Fruit fly (Drosophila melanogaster): ENCODE measurements around the gene CG32445.

CG32445 gene

DNA sequence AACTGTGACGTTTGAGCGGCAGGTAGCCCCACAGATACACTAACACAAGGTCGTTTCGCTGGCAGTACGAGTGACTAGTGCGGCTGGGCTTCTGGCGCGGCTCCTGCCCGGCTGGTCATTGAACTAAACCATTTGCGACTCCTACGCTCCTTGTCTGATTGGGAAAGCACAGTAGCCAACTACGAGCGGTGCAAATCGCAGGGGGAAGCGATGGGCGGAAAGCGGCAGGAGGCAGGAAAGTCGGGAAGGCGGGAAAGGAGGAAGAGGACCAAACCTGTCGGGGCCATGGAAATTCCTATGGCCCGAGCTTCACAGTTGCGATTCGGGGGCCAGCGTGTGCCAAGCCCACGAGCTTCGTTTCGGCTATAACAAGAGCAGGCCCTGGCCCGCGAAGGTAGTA lies 5.0 kb downstream of the CG32445 start:
- TF ChIP-seq Hr39 (optimal IDR thresholded peaks at IDR 0.05) (peak; percentile 1), CG7786 (GFP tag; optimal IDR thresholded peaks at IDR 0.05) (no peak), Med (GFP tag) (peak; percentile 68)

DNA sequence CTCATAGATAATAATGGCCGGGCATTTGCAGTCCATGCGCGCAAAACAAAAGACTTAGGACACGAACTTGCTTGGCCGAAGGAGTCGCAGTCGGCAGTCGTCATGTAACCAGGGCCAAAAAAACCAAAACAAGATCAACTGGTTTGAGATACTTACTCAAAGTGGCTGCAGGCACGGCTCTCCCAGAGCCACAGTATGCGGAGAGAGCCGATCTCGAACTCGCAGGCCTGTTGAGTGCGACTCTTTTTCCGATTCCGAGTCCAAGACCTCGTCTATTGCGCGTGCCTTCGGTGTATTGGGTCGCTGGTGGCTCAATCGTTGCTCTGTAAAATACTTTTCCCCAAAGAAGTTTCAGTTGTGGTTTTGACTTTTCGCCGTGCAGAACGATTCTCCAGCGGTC lies 5.4 kb downstream of the CG32445 start, which contains the start of gene CG43980:
Gene CG43980, plus strand, starts transcription at position 352 of the 400 bp plus-strand sequence.
- no peak for TF ChIP-seq Asciz (GFP tag; optimal IDR thresholded peaks at IDR 0.05)
- TF ChIP-seq CG10431 (GFP tag; optimal IDR thresholded peaks at IDR 0.05): peak; percentile 18
- 0 out of 2 replicates have a peak, but pooled peaks have one; percentile 24 for TF ChIP-seq bbx (GFP tag; IDR thresholded peaks at IDR 0.05; ENCODE audit: partially characterized antibody)
- peak; percentile 5 for TF ChIP-seq sd (tag; optimal IDR thresholded peaks at IDR 0.05)
- TF ChIP-seq CG13894 (tag; optimal IDR thresholded peaks at IDR 0.05): peak; percentile 11
- no peak for TF ChIP-seq Optix (GFP tag; IDR thresholded peaks at IDR 0.05)
- TF ChIP-seq esg (GFP tag; conservative IDR thresholded peaks at IDR 0.05): no peak
- no peak for TF ChIP-seq CG33557 (GFP tag; optimal IDR thresholded peaks at IDR 0.05)
- TF ChIP-seq sens (GFP tag): peak; percentile 40
- peak; percentile 17; the same call in 1 of the 2 replicates for TF ChIP-seq CG13287 (GFP tag; IDR thresholded peaks at IDR 0.05; ENCODE audit: partially characterized antibody)
- TF ChIP-seq abd-A (tag; optimal IDR thresholded peaks at IDR 0.05): peak; percentile 21
- TF ChIP-seq z (GFP tag; IDR thresholded peaks at IDR 0.05): peak; percentile 94
- peak; percentile 5 for TF ChIP-seq kni (GFP tag; optimal IDR thresholded peaks at IDR 0.05)
- TF ChIP-seq CG11247 (GFP tag; IDR thresholded peaks at IDR 0.05): peak; percentile 59; the same call in 1 of the 2 replicates
- no peak for TF ChIP-seq CG2889 (GFP tag; IDR thresholded peaks at IDR 0.05)
- TF ChIP-seq gfzf (GFP tag; optimal IDR thresholded peaks at IDR 0.05): no peak
- peak; percentile 27; the same call in 1 of the 2 replicates for TF ChIP-seq Bgb (GFP tag; IDR thresholded peaks at IDR 0.05; ENCODE audit: partially characterized antibody)
- TF ChIP-seq danr (GFP tag; IDR thresholded peaks at IDR 0.05): no peak
- peak; percentile 5 for TF ChIP-seq yki (optimal IDR thresholded peaks at IDR 0.05)
- peak; percentile 18; the same call in 1 of the 2 replicates for TF ChIP-seq amos (GFP tag; IDR thresholded peaks at IDR 0.05; ENCODE audit: partially characterized antibody)
- TF ChIP-seq Deaf1 (tag; optimal IDR thresholded peaks at IDR 0.05): peak; percentile 79
- TF ChIP-seq Trl (optimal IDR thresholded peaks at IDR 0.05): peak; percentile 58 to 62
- no peak for TF ChIP-seq Trl (GFP tag; optimal IDR thresholded peaks at IDR 0.05)
- no peak for TF ChIP-seq hkb (optimal IDR thresholded peaks at IDR 0.05)
- TF ChIP-seq hkb (GFP tag; IDR thresholded peaks at IDR 0.05): 0 out of 2 replicates have a peak, but pooled peaks have one; percentile 33
- TF ChIP-seq CG12769 (tag; optimal IDR thresholded peaks at IDR 0.05): peak; percentile 34
- TF ChIP-seq en (GFP tag; optimal IDR thresholded peaks at IDR 0.05): no peak
- TF ChIP-seq chinmo (GFP tag; IDR thresholded peaks at IDR 0.05; ENCODE audit: partially characterized antibody): peak; percentile 72; the same call in 2 of the 4 replicates

DNA sequence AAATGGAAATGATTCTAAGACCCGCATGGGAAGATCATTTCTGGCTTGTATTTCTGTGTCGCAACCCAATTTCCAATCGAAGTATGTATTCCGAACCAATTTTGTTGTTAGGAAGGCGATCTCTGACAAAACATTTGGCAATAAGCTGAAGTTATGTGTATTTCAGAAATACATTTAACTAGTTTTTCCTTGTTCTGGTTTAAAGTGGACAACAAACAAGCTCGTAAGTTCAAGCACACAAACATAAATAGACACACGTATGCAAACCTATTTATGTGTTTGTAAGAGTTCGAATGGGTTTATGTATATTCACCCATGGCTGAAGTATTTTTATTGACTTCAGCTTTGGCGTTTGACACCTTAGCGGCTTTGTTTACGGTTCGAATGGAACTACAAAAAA lies 6.7 kb downstream of the CG32445 start:
- peak; percentile 59 for TF ChIP-seq abd-A (tag; optimal IDR thresholded peaks at IDR 0.05)
- peak; percentile 9 for TF ChIP-seq cg (GFP tag; optimal IDR thresholded peaks at IDR 0.05)
- TF ChIP-seq CG17829 (tag; optimal IDR thresholded peaks at IDR 0.05): no peak
- 0 out of 4 replicates have a peak, but pooled peaks have one; percentile 39 for TF ChIP-seq chinmo (GFP tag; IDR thresholded peaks at IDR 0.05; ENCODE audit: partially characterized antibody)
- peak; percentile 60 for TF ChIP-seq sd (tag; optimal IDR thresholded peaks at IDR 0.05)
- TF ChIP-seq gsb-n (tag; optimal IDR thresholded peaks at IDR 0.05): no peak
- TF ChIP-seq CG12769 (tag; optimal IDR thresholded peaks at IDR 0.05): peak; percentile 32
- TF ChIP-seq run (tag; optimal IDR thresholded peaks at IDR 0.05): no peak
- no peak for TF ChIP-seq Hand (GFP tag; optimal IDR thresholded peaks at IDR 0.05)

DNA sequence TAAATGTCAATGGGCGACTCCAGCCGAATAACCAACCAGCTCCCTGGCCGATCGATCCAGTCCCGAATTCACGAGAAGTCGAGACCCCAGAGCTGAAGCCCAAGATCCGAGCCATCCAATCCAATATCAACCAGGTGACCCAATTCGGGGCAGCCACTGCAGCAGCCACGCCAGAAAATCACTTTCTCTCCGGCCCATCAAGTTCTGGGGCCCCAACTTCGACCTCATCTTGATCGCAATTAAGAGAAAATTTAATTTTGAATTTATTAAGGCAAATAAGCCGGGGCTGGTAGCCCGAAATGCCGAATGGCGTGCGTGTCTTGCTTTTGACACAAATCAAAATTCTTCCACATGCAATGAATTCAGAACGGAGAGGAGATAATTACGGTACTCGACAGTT lies 8.7 kb downstream of the CG32445 start:
- no peak for TF ChIP-seq dmrt99B (tag; optimal IDR thresholded peaks at IDR 0.05)
- peak; percentile 83 for TF ChIP-seq Blimp-1 (GFP tag; optimal IDR thresholded peaks at IDR 0.05)
- TF ChIP-seq sens (GFP tag): no peak
- TF ChIP-seq Awh (GFP tag; IDR thresholded peaks at IDR 0.05): peak; percentile 62
